Worm (Caenorhabditis elegans): ENCODE data around the gene C35D10.7.

C35D10.7 gene

DNA sequence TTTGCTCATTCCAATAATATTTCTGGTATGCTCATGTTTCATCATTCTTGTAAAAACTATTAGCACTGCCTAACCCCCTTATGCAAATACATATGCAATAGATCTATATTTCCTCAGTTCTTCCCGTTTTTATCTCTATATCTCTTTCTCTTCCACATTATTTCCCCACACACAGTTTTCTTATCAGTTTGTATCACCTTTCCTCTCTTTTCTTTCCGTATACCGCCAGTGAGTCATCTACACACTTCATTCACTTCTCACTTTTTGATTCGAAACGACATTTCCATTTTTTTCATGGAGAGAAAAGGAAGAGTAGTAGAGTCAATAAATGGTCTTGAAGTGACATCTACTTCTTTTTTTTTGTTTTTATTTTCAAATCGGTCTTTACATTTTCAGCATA is 50.4 kb downstream of the C35D10.7 start:
- peak; percentile 25 for TF ChIP-seq dpl-1 (GFP tag; optimal IDR thresholded peaks at IDR 0.05)
- no peak for TF ChIP-seq F37D6.2 (tag; optimal IDR thresholded peaks at IDR 0.05)
- TF ChIP-seq nhr-10 (tag; optimal IDR thresholded peaks at IDR 0.05): no peak
- TF ChIP-seq T26A8.4 (GFP tag; IDR thresholded peaks at IDR 0.05): no peak
- TF ChIP-seq unc-62 (GFP tag; optimal IDR thresholded peaks at IDR 0.05 in 1 of 2): no peak
- no peak for TF ChIP-seq unc-62 (tag; optimal IDR thresholded peaks at IDR 0.05)
- TF ChIP-seq hlh-11 (tag; optimal IDR thresholded peaks at IDR 0.05): no peak
- no peak for TF ChIP-seq tra-1 (GFP tag; IDR thresholded peaks at IDR 0.05)
- no peak for TF ChIP-seq lsy-2 (tag; optimal IDR thresholded peaks at IDR 0.05)
- no peak for TF ChIP-seq ceh-28 (tag; optimal IDR thresholded peaks at IDR 0.05)
- no peak for TF ChIP-seq nhr-111 (GFP tag; optimal IDR thresholded peaks at IDR 0.05)
- no peak for TF ChIP-seq daf-16 (GFP tag; optimal IDR thresholded peaks at IDR 0.05)
- TF ChIP-seq daf-16 (tag; optimal IDR thresholded peaks at IDR 0.05): peak; percentile 16
- peak; percentile 33; the same call in 1 of the 2 replicates for TF ChIP-seq dmd-6 (GFP tag; IDR thresholded peaks at IDR 0.05)
- peak; percentile 68 for TF ChIP-seq pqm-1 (tag; optimal IDR thresholded peaks at IDR 0.05)
- peak; percentile 22 for TF ChIP-seq mes-2 (tag; optimal IDR thresholded peaks at IDR 0.05; ENCODE audit: poor library complexity, severe bottlenecking)
- no peak for TF ChIP-seq zfp-3 (GFP tag; conservative IDR thresholded peaks at IDR 0.05)
- no peak for TF ChIP-seq jun-1 (tag; optimal IDR thresholded peaks at IDR 0.05)
- TF ChIP-seq lin-39 (tag; optimal IDR thresholded peaks at IDR 0.05): no peak
- no peak for TF ChIP-seq spr-3 (GFP tag; optimal IDR thresholded peaks at IDR 0.05)
- no peak for TF ChIP-seq cey-2 (tag; optimal IDR thresholded peaks at IDR 0.05; ENCODE audit: borderline replicate concordance, insufficient read depth)
- no peak for TF ChIP-seq set-16 (GFP tag; IDR thresholded peaks at IDR 0.05)
- peak; percentile 35 for TF ChIP-seq dve-1 (tag; optimal IDR thresholded peaks at IDR 0.05; ENCODE audit: insufficient read depth)
- TF ChIP-seq nhr-28 (tag; optimal IDR thresholded peaks at IDR 0.05): peak; percentile 75
- TF ChIP-seq nhr-41 (GFP tag; IDR thresholded peaks at IDR 0.05): 0 out of 2 replicates have a peak, but pooled peaks have one; percentile 14
- no peak for TF ChIP-seq skn-1 (tag; optimal IDR thresholded peaks at IDR 0.05)
- TF ChIP-seq Y105C5A.15 (GFP tag; IDR thresholded peaks at IDR 0.05): no peak
- no peak for TF ChIP-seq ceh-44 (GFP tag; IDR thresholded peaks at IDR 0.05)
- no peak for TF ChIP-seq arid-1 (GFP tag; conservative IDR thresholded peaks at IDR 0.05)
- TF ChIP-seq nhr-25 (tag; optimal IDR thresholded peaks at IDR 0.05; ENCODE audit: borderline replicate concordance, insufficient read depth): no peak
- TF ChIP-seq lin-1 (GFP tag; IDR thresholded peaks at IDR 0.05): no peak
- TF ChIP-seq ctbp-1 (GFP tag; IDR thresholded peaks at IDR 0.05): no peak
- peak; percentile 25 for TF ChIP-seq mxl-3 (GFP tag; optimal IDR thresholded peaks at IDR 0.05)
- TF ChIP-seq F26F4.8 (GFP tag; conservative IDR thresholded peaks at IDR 0.05): no peak
- no peak for TF ChIP-seq fos-1 (tag; optimal IDR thresholded peaks at IDR 0.05)
- TF ChIP-seq nhr-76 (tag; optimal IDR thresholded peaks at IDR 0.05): no peak
- no peak for TF ChIP-seq lin-13 (GFP tag; optimal IDR thresholded peaks at IDR 0.05)

DNA sequence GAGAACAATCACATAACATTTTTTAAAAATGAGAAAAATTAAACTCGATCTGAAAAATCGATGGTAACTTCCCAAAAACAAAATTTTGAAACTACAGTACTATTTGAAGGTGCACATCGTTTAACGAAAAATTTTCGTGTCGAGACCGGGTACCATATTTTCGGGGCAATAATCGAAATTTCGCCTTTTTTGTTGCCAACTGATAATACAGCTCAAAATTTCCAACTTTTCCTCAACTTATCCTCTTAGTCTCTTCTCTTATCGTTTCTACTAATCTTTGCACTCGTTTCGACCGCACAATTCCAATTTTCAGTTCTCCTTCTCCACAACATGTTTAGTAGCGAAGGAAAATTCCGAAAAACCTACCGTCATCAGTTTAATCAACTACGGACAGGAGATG is 50.9 kb downstream of the C35D10.7 start, which contains the start of gene rom-1:
rom-1 (plus strand) TSS at position 301 of the 400 bp plus-strand sequence.
- TF ChIP-seq nhr-237 (tag; optimal IDR thresholded peaks at IDR 0.05) (no peak), mdl-1 (tag; optimal IDR thresholded peaks at IDR 0.05) (no peak), cey-2 (tag; optimal IDR thresholded peaks at IDR 0.05; ENCODE audit: borderline replicate concordance, insufficient read depth) (no peak), F37D6.2 (tag; optimal IDR thresholded peaks at IDR 0.05) (no peak), fos-1 (tag; optimal IDR thresholded peaks at IDR 0.05) (no peak), pqm-1 (tag; optimal IDR thresholded peaks at IDR 0.05) (no peak), nhr-25 (tag; optimal IDR thresholded peaks at IDR 0.05; ENCODE audit: borderline replicate concordance, insufficient read depth) (no peak), lin-1 (GFP tag; IDR thresholded peaks at IDR 0.05) (no peak), snpc-1.2 (GFP tag; IDR thresholded peaks at IDR 0.05) (no peak), ceh-32 (tag; optimal IDR thresholded peaks at IDR 0.05; ENCODE audit: poor library complexity) (no peak), saeg-2 (GFP tag; IDR thresholded peaks at IDR 0.05) (no peak), zip-2 (tag; optimal IDR thresholded peaks at IDR 0.05) (no peak), madf-5 (GFP tag; IDR thresholded peaks at IDR 0.05) (no peak), nhr-111 (GFP tag; optimal IDR thresholded peaks at IDR 0.05) (no peak), Y48G9A.11 (GFP tag; IDR thresholded peaks at IDR 0.05) (no peak), duxl-1 (tag; optimal IDR thresholded peaks at IDR 0.05; ENCODE audit: poor library complexity) (no peak), daf-19 (GFP tag; conservative IDR thresholded peaks at IDR 0.05) (no peak), mep-1 (tag; optimal IDR thresholded peaks at IDR 0.05) (no peak)

Data from whole organism, L4 larva.